Fruit fly (Drosophila melanogaster): ENCODE data around the gene Frq2.
A peak's percentile ranks its signal among the peaks of the same experiment; 100 is the strongest.

The Frq2 gene

dm6 chrX:18158967-18159366 lies 18.4 kb upstream of the Frq2 start:
- TF ChIP-seq CG3032 (tag; optimal IDR thresholded peaks at IDR 0.05) (no peak), CG1621 (tag; optimal IDR thresholded peaks at IDR 0.05) (no peak), CG8119 (GFP tag; IDR thresholded peaks at IDR 0.05) (no peak), fkh (GFP tag; optimal IDR thresholded peaks at IDR 0.05) (peak; percentile 18), CG15336 (GFP tag; IDR thresholded peaks at IDR 0.05) (no peak)

dm6 chrX:18179372-18179771 lies 2.0 kb downstream of the Frq2 start, which contains the start of gene Andorra:
TSS of gene Andorra (minus strand) at chrX:18179472.
- TF ChIP-seq Hr39 (GFP tag; optimal IDR thresholded peaks at IDR 0.05), result no peak
- no peak for TF ChIP-seq net (GFP tag; optimal IDR thresholded peaks at IDR 0.05)
- no peak for TF ChIP-seq CG4318 (GFP tag; optimal IDR thresholded peaks at IDR 0.05)
- no peak for TF ChIP-seq dac (GFP tag; optimal IDR thresholded peaks at IDR 0.05)
- no peak for TF ChIP-seq achi (GFP tag; optimal IDR thresholded peaks at IDR 0.05)
- TF ChIP-seq CG6276 (GFP tag; optimal IDR thresholded peaks at IDR 0.05), result no peak
- TF ChIP-seq CG15336 (GFP tag; IDR thresholded peaks at IDR 0.05), result no peak
- no peak for TF ChIP-seq vri (GFP tag; optimal IDR thresholded peaks at IDR 0.05)
- no peak for TF ChIP-seq acj6 (GFP tag; optimal IDR thresholded peaks at IDR 0.05)
- no peak for TF ChIP-seq eg (GFP tag; IDR thresholded peaks at IDR 0.05)
- no peak for TF ChIP-seq Hr4 (GFP tag; optimal IDR thresholded peaks at IDR 0.05)

- no peak for TF ChIP-seq CG31627 (GFP tag; optimal IDR thresholded peaks at IDR 0.05)
- TF ChIP-seq CG8319 (GFP tag; optimal IDR thresholded peaks at IDR 0.05), result no peak
- TF ChIP-seq CG6792 (GFP tag; optimal IDR thresholded peaks at IDR 0.05), result no peak
- no peak for TF ChIP-seq cyc (GFP tag; optimal IDR thresholded peaks at IDR 0.05)
- TF ChIP-seq CG6808 (GFP tag; optimal IDR thresholded peaks at IDR 0.05), result no peak
- TF ChIP-seq fd85E (GFP tag; optimal IDR thresholded peaks at IDR 0.05), result no peak
- TF ChIP-seq topi (GFP tag; optimal IDR thresholded peaks at IDR 0.05), result no peak
- no peak for TF ChIP-seq dac (GFP tag; optimal IDR thresholded peaks at IDR 0.05)
- no peak for TF ChIP-seq Sox14 (GFP tag; optimal IDR thresholded peaks at IDR 0.05)
- TF ChIP-seq Sox15 (GFP tag; optimal IDR thresholded peaks at IDR 0.05), result no peak
- TF ChIP-seq salr (GFP tag; optimal IDR thresholded peaks at IDR 0.05), result no peak
- no peak for TF ChIP-seq CG10631 (GFP tag; optimal IDR thresholded peaks at IDR 0.05)
- TF ChIP-seq CG3032 (tag; optimal IDR thresholded peaks at IDR 0.05), result no peak
- no peak for TF ChIP-seq CG8632 (GFP tag; optimal IDR thresholded peaks at IDR 0.05)
- TF ChIP-seq CG6163 (GFP tag; IDR thresholded peaks at IDR 0.05), result no peak
- TF ChIP-seq CG32006 (GFP tag; optimal IDR thresholded peaks at IDR 0.05), result no peak
- TF ChIP-seq CG1621 (tag; optimal IDR thresholded peaks at IDR 0.05), result no peak
- TF ChIP-seq fkh (GFP tag; optimal IDR thresholded peaks at IDR 0.05), result no peak
Measured at dm6 chrX:18181152-18181551, 3.7 kb downstream of the Frq2 start.

- TF ChIP-seq fd85E (GFP tag; optimal IDR thresholded peaks at IDR 0.05), result no peak
Measured at dm6 chrX:18185944-18186343, 8.5 kb downstream of the Frq2 start.

dm6 chrX:18197642-18198041 lies 20.2 kb downstream of the Frq2 start:
- TF ChIP-seq OdsH (GFP tag; optimal IDR thresholded peaks at IDR 0.05), result no peak
- TF ChIP-seq vri (GFP tag; optimal IDR thresholded peaks at IDR 0.05), result no peak
- no peak for TF ChIP-seq CG8119 (GFP tag; IDR thresholded peaks at IDR 0.05)
- no peak for TF ChIP-seq CG34406 (GFP tag; optimal IDR thresholded peaks at IDR 0.05)
- no peak for TF ChIP-seq acj6 (GFP tag; optimal IDR thresholded peaks at IDR 0.05)
- TF ChIP-seq Smox (GFP tag; optimal IDR thresholded peaks at IDR 0.05), result no peak
- TF ChIP-seq Lpt (GFP tag; optimal IDR thresholded peaks at IDR 0.05), result no peak
- TF ChIP-seq CG10631 (GFP tag; optimal IDR thresholded peaks at IDR 0.05), result no peak
- TF ChIP-seq dsx (GFP tag; optimal IDR thresholded peaks at IDR 0.05; ENCODE audit: poor library complexity, severe bottlenecking), result no peak
- no peak for TF ChIP-seq Blimp-1 (GFP tag; optimal IDR thresholded peaks at IDR 0.05)
- TF ChIP-seq CG8319 (GFP tag; optimal IDR thresholded peaks at IDR 0.05), result no peak
- TF ChIP-seq Gug (GFP tag; IDR thresholded peaks at IDR 0.05), result no peak
- no peak for TF ChIP-seq Met (GFP tag; optimal IDR thresholded peaks at IDR 0.05)
- no peak for TF ChIP-seq Sox15 (GFP tag; optimal IDR thresholded peaks at IDR 0.05)
- no peak for TF ChIP-seq Ets21C (GFP tag; optimal IDR thresholded peaks at IDR 0.05)
- TF ChIP-seq fkh (GFP tag; optimal IDR thresholded peaks at IDR 0.05), result no peak
- no peak for TF ChIP-seq Ets96B (tag; optimal IDR thresholded peaks at IDR 0.05)
- no peak for TF ChIP-seq CG4318 (GFP tag; optimal IDR thresholded peaks at IDR 0.05)
